Fruit fly (Drosophila melanogaster): ENCODE results near the gene Keap1.

The Keap1 gene

dm6 chr3R:17079859-17080255, at the start of gene Keap1, which contains the start of gene kuk:
Gene Keap1, minus strand, starts transcription at chr3R:17079945.
Gene kuk, plus strand, starts transcription at chr3R:17080244.
- TF ChIP-seq toe (GFP tag; optimal IDR thresholded peaks at IDR 0.05) (peak; percentile 79), CG33017 (tag; optimal IDR thresholded peaks at IDR 0.05) (peak; percentile 21), pad (GFP tag; optimal IDR thresholded peaks at IDR 0.05) (no peak), kay (GFP tag; ENCODE audit: borderline replicate concordance) (no peak), bab1 (GFP tag; optimal IDR thresholded peaks at IDR 0.05) (peak; percentile 23), Hr96 (GFP tag; optimal IDR thresholded peaks at IDR 0.05) (peak; percentile 74), ovo (GFP tag; optimal IDR thresholded peaks at IDR 0.05) (peak; percentile 69), Mnt (GFP tag; optimal IDR thresholded peaks at IDR 0.05) (peak; percentile 97), CG7045 (GFP tag; optimal IDR thresholded peaks at IDR 0.05) (no peak), Clk (GFP tag; optimal IDR thresholded peaks at IDR 0.05) (peak; percentile 3), cic (GFP tag; optimal IDR thresholded peaks at IDR 0.05) (peak; percentile 72), CG5204 (GFP tag; optimal IDR thresholded peaks at IDR 0.05) (no peak), cnc (optimal IDR thresholded peaks at IDR 0.05) (no peak), CG11617 (GFP tag; optimal IDR thresholded peaks at IDR 0.05) (peak; percentile 67), CG1620 (GFP tag; optimal IDR thresholded peaks at IDR 0.05) (peak; percentile 88), CG12768 (GFP tag; optimal IDR thresholded peaks at IDR 0.05) (no peak), CG7101 (tag; optimal IDR thresholded peaks at IDR 0.05) (peak; percentile 77), tj (GFP tag; optimal IDR thresholded peaks at IDR 0.05) (no peak), CG14711 (tag; optimal IDR thresholded peaks at IDR 0.05) (peak; percentile 57), Crg-1 (GFP tag; optimal IDR thresholded peaks at IDR 0.05) (peak; percentile 90)

- no peak for TF ChIP-seq CG5204 (GFP tag; optimal IDR thresholded peaks at IDR 0.05)
- no peak for TF ChIP-seq Mnt (GFP tag; optimal IDR thresholded peaks at IDR 0.05)
- no peak for TF ChIP-seq CG12768 (GFP tag; optimal IDR thresholded peaks at IDR 0.05)
- no peak for TF ChIP-seq Clk (GFP tag; optimal IDR thresholded peaks at IDR 0.05)
- TF ChIP-seq kay (GFP tag; ENCODE audit: borderline replicate concordance) = no peak
- no peak for TF ChIP-seq bab1 (GFP tag; optimal IDR thresholded peaks at IDR 0.05)
- TF ChIP-seq cnc (optimal IDR thresholded peaks at IDR 0.05) = no peak
- no peak for TF ChIP-seq cic (GFP tag; optimal IDR thresholded peaks at IDR 0.05)
- TF ChIP-seq tj (GFP tag; optimal IDR thresholded peaks at IDR 0.05) = no peak
- TF ChIP-seq CG7101 (tag; optimal IDR thresholded peaks at IDR 0.05) = no peak
- TF ChIP-seq CG1620 (GFP tag; optimal IDR thresholded peaks at IDR 0.05) = no peak
- TF ChIP-seq toe (GFP tag; optimal IDR thresholded peaks at IDR 0.05) = no peak
- TF ChIP-seq Crg-1 (GFP tag; optimal IDR thresholded peaks at IDR 0.05) = no peak
- TF ChIP-seq CG11617 (GFP tag; optimal IDR thresholded peaks at IDR 0.05) = no peak
- no peak for TF ChIP-seq CG7045 (GFP tag; optimal IDR thresholded peaks at IDR 0.05)
- no peak for TF ChIP-seq CG14711 (tag; optimal IDR thresholded peaks at IDR 0.05)
- no peak for TF ChIP-seq Hr96 (GFP tag; optimal IDR thresholded peaks at IDR 0.05)
- TF ChIP-seq ovo (GFP tag; optimal IDR thresholded peaks at IDR 0.05) = no peak
- no peak for TF ChIP-seq CG33017 (tag; optimal IDR thresholded peaks at IDR 0.05)
- TF ChIP-seq pad (GFP tag; optimal IDR thresholded peaks at IDR 0.05) = no peak
These were observed 48.2 kb upstream of the Keap1 start, which contains the start of gene CG31265 for dm6 chr3R:17127912-17128311. Gene CG31265, plus strand, starts transcription at chr3R:17128212.

dm6 chr3R:17126838-17127237, 47.1 kb upstream of the Keap1 start, which contains the start of the genes CG17477 and CG31269:
Gene CG17477, minus strand, starts transcription at chr3R:17126938.
Gene CG31269, plus strand, starts transcription at chr3R:17127126.
- no peak for TF ChIP-seq CG5204 (GFP tag; optimal IDR thresholded peaks at IDR 0.05)
- no peak for TF ChIP-seq cnc (optimal IDR thresholded peaks at IDR 0.05)
- TF ChIP-seq ovo (GFP tag; optimal IDR thresholded peaks at IDR 0.05) = no peak
- TF ChIP-seq toe (GFP tag; optimal IDR thresholded peaks at IDR 0.05) = no peak
- TF ChIP-seq Clk (GFP tag; optimal IDR thresholded peaks at IDR 0.05) = no peak

dm6 chr3R:17125339-17126044, 45.7 kb upstream of the Keap1 start, which contains the start of gene cher:
Gene cher, minus strand, starts transcription at chr3R:17125389.
- TF ChIP-seq CG5204 (GFP tag; optimal IDR thresholded peaks at IDR 0.05) (no peak), CG7101 (tag; optimal IDR thresholded peaks at IDR 0.05) (no peak), CG14711 (tag; optimal IDR thresholded peaks at IDR 0.05) (no peak), tj (GFP tag; optimal IDR thresholded peaks at IDR 0.05) (no peak), CG11617 (GFP tag; optimal IDR thresholded peaks at IDR 0.05) (no peak), CG1620 (GFP tag; optimal IDR thresholded peaks at IDR 0.05) (no peak), cic (GFP tag; optimal IDR thresholded peaks at IDR 0.05) (no peak), Mnt (GFP tag; optimal IDR thresholded peaks at IDR 0.05) (no peak), bab1 (GFP tag; optimal IDR thresholded peaks at IDR 0.05) (no peak), pad (GFP tag; optimal IDR thresholded peaks at IDR 0.05) (no peak), toe (GFP tag; optimal IDR thresholded peaks at IDR 0.05) (no peak), CG7045 (GFP tag; optimal IDR thresholded peaks at IDR 0.05) (no peak), ovo (GFP tag; optimal IDR thresholded peaks at IDR 0.05) (no peak), CG33017 (tag; optimal IDR thresholded peaks at IDR 0.05) (no peak), cnc (optimal IDR thresholded peaks at IDR 0.05) (no peak)

- TF ChIP-seq bab1 (GFP tag; optimal IDR thresholded peaks at IDR 0.05) = no peak
- TF ChIP-seq cic (GFP tag; optimal IDR thresholded peaks at IDR 0.05) = no peak
- no peak for TF ChIP-seq Crg-1 (GFP tag; optimal IDR thresholded peaks at IDR 0.05)
These were observed 44.4 kb upstream of the Keap1 start, which contains the start of gene CG45079 for dm6 chr3R:17124177-17124576. Gene CG45079, plus strand, starts transcription at chr3R:17124477.

- TF ChIP-seq CG1620 (GFP tag; optimal IDR thresholded peaks at IDR 0.05) (no peak), pad (GFP tag; optimal IDR thresholded peaks at IDR 0.05) (no peak), CG12768 (GFP tag; optimal IDR thresholded peaks at IDR 0.05) (no peak), Hr96 (GFP tag; optimal IDR thresholded peaks at IDR 0.05) (no peak), toe (GFP tag; optimal IDR thresholded peaks at IDR 0.05) (no peak), kay (GFP tag; ENCODE audit: borderline replicate concordance) (no peak), bab1 (GFP tag; optimal IDR thresholded peaks at IDR 0.05) (no peak), CG33017 (tag; optimal IDR thresholded peaks at IDR 0.05) (no peak), Clk (GFP tag; optimal IDR thresholded peaks at IDR 0.05) (no peak), CG5204 (GFP tag; optimal IDR thresholded peaks at IDR 0.05) (no peak), CG7101 (tag; optimal IDR thresholded peaks at IDR 0.05) (no peak), CG14711 (tag; optimal IDR thresholded peaks at IDR 0.05) (no peak), tj (GFP tag; optimal IDR thresholded peaks at IDR 0.05) (no peak), Mnt (GFP tag; optimal IDR thresholded peaks at IDR 0.05) (no peak)
These were observed 43.2 kb upstream of the Keap1 start for dm6 chr3R:17122796-17123504.

All from whole organism, adult.